Worm (Caenorhabditis elegans) whole organism, L3 larva: ENCODE measurements around the gene acy-1.

ENCODE experiments used
- R02D3.7 ChIP-seq: fragments of 150-350 bp; optimal IDR thresholded peaks from 2 replicates; lab custom pipeline; 2014; ENCODE audit warnings: missing biosample characterization, missing genetic modification characterization
- ZK546.5 ChIP-seq: sonication (generic microtip); optimal IDR thresholded peaks from 2 replicates; lab custom pipeline; 2017; ENCODE audit warnings: missing biosample characterization, missing genetic modification characterization
- ama-1 ChIP-seq: fragments of 150-350 bp; optimal IDR thresholded peaks from 2 replicates; lab custom pipeline; 2018
- ceh-16 ChIP-seq: sonication (generic microtip); optimal IDR thresholded peaks from 2 replicates; lab custom pipeline; 2017; ENCODE audit warnings: missing biosample characterization, missing genetic modification characterization
- ceh-28 ChIP-seq: fragments of 150-350 bp; optimal IDR thresholded peaks from 2 replicates; lab custom pipeline; 2014; ENCODE audit warnings: missing biosample characterization, missing genetic modification reagents, missing genetic modification characterization
- ceh-82 ChIP-seq: fragments of 150-350 bp; optimal IDR thresholded peaks from 2 replicates; lab custom pipeline; 2014; ENCODE audit warnings: missing biosample characterization, missing genetic modification characterization
- ceh-9 ChIP-seq: sonication (generic microtip); optimal IDR thresholded peaks from 2 replicates; lab custom pipeline; 2018; ENCODE audit warnings: missing biosample characterization, missing genetic modification characterization
- daf-12 ChIP-seq: fragments of 150-350 bp; optimal IDR thresholded peaks from 2 replicates; lab custom pipeline; 2014; ENCODE audit warnings: missing biosample characterization, missing genetic modification reagents, missing genetic modification characterization
- egl-27 ChIP-seq: sonication (generic microtip); optimal IDR thresholded peaks from 4 replicates; lab custom pipeline; 2017; ENCODE audit warnings: missing biosample characterization, missing genetic modification reagents, missing genetic modification characterization
- egl-5 ChIP-seq: fragments of 150-350 bp; optimal IDR thresholded peaks from 2 replicates; lab custom pipeline; 2017; ENCODE audit warnings: missing biosample characterization, missing genetic modification reagents, missing genetic modification characterization, inconsistent platforms
- elt-1 ChIP-seq: fragments of 150-350 bp; optimal IDR thresholded peaks from 2 replicates; lab custom pipeline; 2014; ENCODE audit warnings: missing biosample characterization, missing genetic modification characterization
- elt-2 ChIP-seq: sonication (generic microtip); optimal IDR thresholded peaks from 2 replicates; lab custom pipeline; 2016; ENCODE audit warnings: missing genetic modification reagents, mild to moderate bottlenecking, missing genetic modification characterization, missing compliant biosample characterization
- eor-1 ChIP-seq, 2 experiments: fragments of 150-350 bp; optimal IDR thresholded peaks; 2 replicates each; lab custom pipeline; 2014 to 2018; ENCODE audit warnings: missing biosample characterization in 2 of 2, missing genetic modification characterization in 2 of 2
- fkh-10 ChIP-seq: sonication (generic microtip); optimal IDR thresholded peaks from 2 replicates; lab custom pipeline; 2017; ENCODE audit warnings: missing biosample characterization, missing genetic modification reagents, missing genetic modification characterization
- fkh-2 ChIP-seq: fragments of 150-350 bp; optimal IDR thresholded peaks from 2 replicates; lab custom pipeline; 2014; ENCODE audit warnings: missing biosample characterization, missing genetic modification reagents, missing genetic modification characterization
- fos-1 ChIP-seq: fragments of 150-350 bp; optimal IDR thresholded peaks from 2 replicates; lab custom pipeline; 2014; ENCODE audit warnings: missing biosample characterization, missing genetic modification characterization
- hmg-11 ChIP-seq: sonication (generic microtip); optimal IDR thresholded peaks from 2 replicates; lab custom pipeline; 2016; ENCODE audit warnings: missing genetic modification characterization, missing compliant biosample characterization
- jun-1 ChIP-seq: fragments of 150-350 bp; optimal IDR thresholded peaks from 2 replicates; lab custom pipeline; 2014; ENCODE audit warnings: missing biosample characterization, missing genetic modification reagents, missing genetic modification characterization
- lin-39 ChIP-seq: fragments of 150-350 bp; optimal IDR thresholded peaks from 2 replicates; lab custom pipeline; 2018; ENCODE audit warnings: missing biosample characterization, missing genetic modification reagents, missing genetic modification characterization
- lsy-12 ChIP-seq: sonication (generic microtip); optimal IDR thresholded peaks from 2 replicates; lab custom pipeline; 2016; ENCODE audit warnings: mild to moderate bottlenecking, missing genetic modification characterization, missing compliant biosample characterization
- mdl-1 ChIP-seq: fragments of 150-350 bp; optimal IDR thresholded peaks from 2 replicates; lab custom pipeline; 2014; ENCODE audit warnings: missing biosample characterization, missing genetic modification characterization
- mml-1 ChIP-seq: fragments of 150-350 bp; sonication (generic microtip); optimal IDR thresholded peaks from 3 replicates; lab custom pipeline; 2014; ENCODE audit warnings: missing biosample characterization, missing genetic modification characterization
- nfya-1 ChIP-seq: sonication (generic microtip); optimal IDR thresholded peaks from 2 replicates; lab custom pipeline; 2017; ENCODE audit warnings: missing genetic modification characterization, mild to moderate bottlenecking, missing compliant biosample characterization, antibody characterized with exemption, moderate library complexity; ENCODE audit not compliant: insufficient read depth
- nhr-11 ChIP-seq: fragments of 150-350 bp; optimal IDR thresholded peaks from 2 replicates; lab custom pipeline; 2014; ENCODE audit warnings: missing biosample characterization, missing genetic modification characterization
- nhr-12 ChIP-seq: fragments of 150-350 bp; optimal IDR thresholded peaks from 2 replicates; lab custom pipeline; 2014; ENCODE audit warnings: missing biosample characterization, missing genetic modification characterization
- nhr-237 ChIP-seq: fragments of 150-350 bp; optimal IDR thresholded peaks from 2 replicates; lab custom pipeline; 2014; ENCODE audit warnings: missing biosample characterization, missing genetic modification characterization
- nhr-25 ChIP-seq: sonication (generic microtip); optimal IDR thresholded peaks from 2 replicates; lab custom pipeline; 2017; ENCODE audit warnings: missing biosample characterization, missing genetic modification characterization
- nhr-28 ChIP-seq: fragments of 150-350 bp; optimal IDR thresholded peaks from 2 replicates; lab custom pipeline; 2014; ENCODE audit warnings: missing biosample characterization, missing genetic modification characterization
- nhr-67 ChIP-seq: fragments of 150-350 bp; optimal IDR thresholded peaks from 2 replicates; lab custom pipeline; 2014; ENCODE audit warnings: missing biosample characterization, missing genetic modification characterization
- nhr-76 ChIP-seq: fragments of 150-350 bp; sonication (generic microtip); optimal IDR thresholded peaks from 5 replicates; lab custom pipeline; 2014; ENCODE audit warnings: missing biosample characterization, missing genetic modification characterization
- nhr-77 ChIP-seq: fragments of 150-350 bp; optimal IDR thresholded peaks from 2 replicates; lab custom pipeline; 2014; ENCODE audit warnings: missing biosample characterization, missing genetic modification characterization
- pha-4 ChIP-seq: fragments of 150-350 bp; optimal IDR thresholded peaks from 2 replicates; lab custom pipeline; 2014; ENCODE audit warnings: missing biosample characterization, missing genetic modification reagents, missing genetic modification characterization
- pqm-1 ChIP-seq: fragments of 150-350 bp; optimal IDR thresholded peaks from 2 replicates; lab custom pipeline; 2017; ENCODE audit warnings: missing biosample characterization, missing genetic modification characterization, inconsistent platforms
- skn-1 ChIP-seq: fragments of 150-350 bp; optimal IDR thresholded peaks from 2 replicates; lab custom pipeline; 2014; ENCODE audit warnings: missing biosample characterization, missing genetic modification characterization
- unc-39 ChIP-seq: sonication (generic microtip); optimal IDR thresholded peaks from 4 replicates; lab custom pipeline; 2017; ENCODE audit warnings: missing biosample characterization, missing genetic modification characterization
- unc-62 ChIP-seq: fragments of 150-350 bp; sonication (generic microtip); optimal IDR thresholded peaks from 4 replicates; lab custom pipeline; 2014; ENCODE audit warnings: missing biosample characterization, missing genetic modification reagents, missing genetic modification characterization
- ztf-11 ChIP-seq: fragments of 150-350 bp; optimal IDR thresholded peaks from 2 replicates; lab custom pipeline; 2014; ENCODE audit warnings: missing biosample characterization, missing genetic modification characterization
- ztf-4 ChIP-seq: fragments of 150-350 bp; optimal IDR thresholded peaks from 2 replicates; lab custom pipeline; 2014; ENCODE audit warnings: missing biosample characterization, missing genetic modification characterization

Gene acy-1

DNA sequence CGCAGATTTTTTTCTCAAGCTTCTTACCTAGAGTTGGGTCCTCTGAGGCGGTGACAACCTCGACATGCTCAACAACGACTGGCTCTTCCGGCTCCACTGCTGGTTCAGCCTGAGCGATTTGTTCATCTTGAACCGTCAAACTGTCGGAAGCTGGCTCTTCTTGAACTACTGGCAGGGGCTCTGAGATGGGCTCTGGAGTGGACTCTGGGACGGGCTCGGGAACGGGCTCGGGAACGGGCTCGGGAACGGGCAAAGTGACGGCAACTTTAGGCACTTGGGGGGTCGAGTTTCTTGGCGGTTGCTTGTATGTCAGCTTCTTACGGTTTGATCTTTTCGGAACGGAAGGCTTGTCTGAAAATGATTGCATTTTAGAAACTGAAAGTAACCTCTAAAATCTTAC lies 41.0 kb downstream of the acy-1 start:
- TF ChIP-seq pha-4 (tag; lab: Kevin White, UChicago), result no peak

DNA sequence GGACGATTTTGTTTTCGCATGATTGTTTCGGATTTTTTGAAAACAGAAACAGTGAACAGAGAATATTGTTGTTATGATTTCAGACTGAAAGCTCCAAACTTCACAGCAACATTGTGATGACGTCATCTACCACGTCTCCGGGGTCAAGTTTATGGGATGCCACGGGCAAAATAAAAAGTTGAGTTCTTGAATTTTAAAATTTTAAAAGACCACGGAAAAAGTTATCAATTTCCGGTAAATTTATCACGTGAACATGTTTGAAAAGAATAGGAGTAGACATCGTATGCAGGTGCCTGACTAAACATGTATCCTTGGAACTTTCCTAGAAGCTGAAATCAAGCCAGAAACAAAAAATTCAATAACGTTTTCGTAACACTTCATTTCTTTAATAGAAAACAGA lies 41.6 kb downstream of the acy-1 start, which contains the start of gene B0393.4:
Gene B0393.4 (minus strand): TSS at position 101 of the 400 bp plus-strand sequence.
- TF ChIP-seq fkh-10 (GFP tag; lab: Kevin White, UChicago) (no peak), fkh-2 (tag; lab: Kevin White, UChicago) (no peak), jun-1 (no peak), nhr-77 (tag; lab: Kevin White, UChicago) (no peak), ztf-11 (no peak), skn-1 (tag; lab: Kevin White, UChicago) (no peak)

DNA sequence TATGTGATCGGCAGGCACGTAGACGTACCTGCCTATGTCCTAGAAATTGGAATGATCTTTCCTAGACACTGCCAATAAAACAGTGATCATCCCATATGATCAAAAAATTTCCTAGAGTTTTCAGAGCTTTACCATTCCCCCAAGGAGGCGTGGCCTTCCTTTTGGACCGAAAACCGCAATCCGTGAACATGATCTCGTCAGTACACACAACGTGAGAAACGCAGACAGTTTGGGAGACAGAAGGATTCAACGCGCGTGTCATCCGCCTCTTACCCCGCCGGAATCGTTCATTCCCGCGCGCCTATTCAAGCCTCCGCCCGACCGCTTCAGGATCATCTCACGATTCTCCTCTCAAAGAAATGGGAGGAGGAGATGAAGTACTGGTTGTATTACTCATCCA lies 43.6 kb downstream of the acy-1 start, which contains the start of gene B0393.5:
Gene B0393.5 (plus strand): TSS at position 301 of the 400 bp plus-strand sequence.
- TF ChIP-seq ceh-82 (tag; lab: Kevin White, UChicago) (no peak), skn-1 (tag; lab: Kevin White, UChicago) (no peak), egl-27 (tag; lab: Kevin White, UChicago) (no peak), unc-39 (no peak)

DNA sequence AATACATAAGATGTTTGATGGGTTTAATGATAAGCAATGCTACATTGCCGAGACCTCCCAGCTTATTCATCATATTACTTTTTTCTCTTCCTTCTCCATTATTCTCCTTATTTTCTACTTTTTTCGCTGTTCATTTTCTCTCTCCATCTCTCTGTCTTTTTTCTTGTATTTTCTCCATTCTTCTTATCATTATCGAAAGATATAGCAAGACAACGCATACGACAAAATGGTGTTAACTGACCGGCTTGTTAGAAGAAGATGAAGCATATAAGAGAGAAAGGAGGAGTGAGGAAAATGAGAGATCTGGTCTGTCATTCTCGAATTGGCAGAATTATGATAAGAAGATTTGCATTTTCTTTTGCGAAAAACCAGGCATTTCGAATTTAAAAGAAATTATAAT lies 44.9 kb downstream of the acy-1 start:
- TF ChIP-seq skn-1 (tag; lab: Kevin White, UChicago) (no peak), nhr-237 (tag; lab: Kevin White, UChicago) (no peak), fos-1 (tag; lab: Kevin White, UChicago) (no peak), lsy-12 (tag; lab: Kevin White, UChicago) (no peak), jun-1 (no peak), nfya-1 (tag; lab: Kevin White, UChicago) (no peak), mdl-1 (no peak), nhr-76 (tag; lab: Kevin White, UChicago) (no peak), ceh-82 (tag; lab: Kevin White, UChicago) (no peak), pqm-1 (tag; lab: Kevin White, UChicago) (no peak), hmg-11 (tag; lab: Kevin White, UChicago) (no peak), elt-1 (tag; lab: Kevin White, UChicago) (no peak), nhr-67 (tag; lab: Kevin White, UChicago) (no peak), fkh-2 (tag; lab: Kevin White, UChicago) (no peak), nhr-28 (no peak)

DNA sequence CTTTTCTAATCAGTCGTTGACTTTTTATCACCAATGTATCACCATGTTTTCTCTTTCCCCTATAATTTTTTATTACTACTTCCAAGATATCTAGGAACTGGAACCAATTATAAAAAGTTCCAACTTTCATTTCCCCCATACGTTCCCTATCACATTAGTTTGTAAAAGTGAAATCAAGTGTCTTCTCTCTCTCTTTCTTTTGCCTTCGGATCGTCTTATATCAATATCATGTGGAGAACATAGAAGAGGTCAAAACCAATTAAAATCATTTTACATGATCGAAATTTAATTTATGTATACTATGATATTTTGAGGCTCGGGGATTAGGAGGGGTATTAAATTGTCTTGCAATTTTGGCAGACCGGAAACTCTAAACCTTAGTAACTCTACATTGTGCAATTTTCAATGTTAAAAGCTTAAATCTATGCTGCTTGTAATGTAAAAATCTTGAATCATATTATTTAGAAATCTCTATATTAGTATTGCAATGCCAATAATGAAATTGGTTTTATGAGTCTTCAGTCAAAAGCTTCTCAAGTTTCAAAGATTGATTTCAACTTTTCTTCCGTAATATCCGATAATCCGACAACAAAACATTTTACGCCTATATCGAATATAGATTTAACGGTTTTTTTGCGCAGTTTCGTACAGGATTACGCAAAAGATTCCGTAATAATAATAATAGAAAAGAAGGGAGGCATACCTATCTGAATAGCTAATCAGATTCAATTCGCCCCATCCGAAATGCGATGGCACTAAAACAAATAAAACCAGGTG lies 46.2 kb downstream of the acy-1 start:
- no peak for TF ChIP-seq nhr-67 (tag; lab: Kevin White, UChicago)
- no peak for TF ChIP-seq ama-1 (lab: Kevin White, UChicago)
- no peak for TF ChIP-seq unc-62 (GFP tag; lab: Kevin White, UChicago)
- no peak for TF ChIP-seq unc-39
- TF ChIP-seq daf-12, result no peak
- TF ChIP-seq nhr-12 (tag; lab: Kevin White, UChicago), result no peak
- TF ChIP-seq lin-39 (tag; lab: Kevin White, UChicago), result no peak
- no peak for TF ChIP-seq egl-5 (tag; lab: Kevin White, UChicago)
- TF ChIP-seq elt-2 (tag; lab: Kevin White, UChicago), result no peak
- TF ChIP-seq nhr-25, result no peak
- no peak for TF ChIP-seq ztf-11
- no peak for TF ChIP-seq fos-1 (tag; lab: Kevin White, UChicago)
- no peak for TF ChIP-seq ceh-9 (tag; lab: Kevin White, UChicago)
- no peak for TF ChIP-seq ztf-4
- no peak for TF ChIP-seq nhr-28
- TF ChIP-seq jun-1, result no peak
- no peak for TF ChIP-seq fkh-2 (tag; lab: Kevin White, UChicago)
- TF ChIP-seq eor-1 (tag; optimal IDR thresholded peaks at IDR 0.05; lab: Kevin White, UChicago), result no peak

DNA sequence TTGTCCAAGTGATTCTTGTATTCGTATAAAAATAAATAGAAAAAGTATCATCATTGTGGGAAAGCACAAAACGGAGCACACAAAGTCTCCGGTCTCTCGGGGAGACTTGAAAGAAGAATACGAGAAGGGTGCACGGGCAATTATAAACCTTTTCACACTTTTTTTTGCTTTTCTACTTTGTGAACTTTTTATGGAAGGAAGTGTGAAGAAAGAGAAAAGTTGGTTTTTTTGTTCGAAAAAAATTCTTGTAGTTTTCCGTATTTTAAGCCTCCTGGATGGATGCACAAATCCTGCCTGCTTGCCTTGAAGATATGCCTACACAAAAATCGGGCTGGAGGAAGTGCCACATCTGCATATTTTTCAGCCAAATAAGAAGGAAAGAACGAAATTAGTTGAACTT lies 56.1 kb downstream of the acy-1 start, which contains the start of gene B0393.7:
Gene B0393.7 (minus strand): TSS at position 101 of the 400 bp plus-strand sequence.
- TF ChIP-seq daf-12, result no peak
- no peak for TF ChIP-seq egl-5 (tag; lab: Kevin White, UChicago)
- TF ChIP-seq lin-39 (tag; lab: Kevin White, UChicago), result no peak
- TF ChIP-seq mml-1 (tag; lab: Kevin White, UChicago), result no peak
- no peak for TF ChIP-seq egl-27 (tag; lab: Kevin White, UChicago)
- no peak for TF ChIP-seq nhr-12 (tag; lab: Kevin White, UChicago)
- TF ChIP-seq nhr-237 (tag; lab: Kevin White, UChicago), result no peak
- no peak for TF ChIP-seq ztf-4
- TF ChIP-seq nhr-11, result no peak
- no peak for TF ChIP-seq mdl-1
- no peak for TF ChIP-seq fos-1 (tag; lab: Kevin White, UChicago)
- no peak for TF ChIP-seq lsy-12 (tag; lab: Kevin White, UChicago)
- TF ChIP-seq nhr-28, result no peak
- TF ChIP-seq ceh-16 (tag; lab: Kevin White, UChicago), result no peak
- TF ChIP-seq R02D3.7 (tag; lab: Kevin White, UChicago), result no peak
- TF ChIP-seq nhr-67 (tag; lab: Kevin White, UChicago), result no peak
- TF ChIP-seq eor-1 (tag; optimal IDR thresholded peaks at IDR 0.05; lab: Kevin White, UChicago), result no peak
- TF ChIP-seq ZK546.5 (tag; lab: Kevin White, UChicago), result no peak
- no peak for TF ChIP-seq ceh-28 (tag; lab: Kevin White, UChicago)
